Fruit fly (Drosophila melanogaster): ENCODE results near the gene js.

DNA sequence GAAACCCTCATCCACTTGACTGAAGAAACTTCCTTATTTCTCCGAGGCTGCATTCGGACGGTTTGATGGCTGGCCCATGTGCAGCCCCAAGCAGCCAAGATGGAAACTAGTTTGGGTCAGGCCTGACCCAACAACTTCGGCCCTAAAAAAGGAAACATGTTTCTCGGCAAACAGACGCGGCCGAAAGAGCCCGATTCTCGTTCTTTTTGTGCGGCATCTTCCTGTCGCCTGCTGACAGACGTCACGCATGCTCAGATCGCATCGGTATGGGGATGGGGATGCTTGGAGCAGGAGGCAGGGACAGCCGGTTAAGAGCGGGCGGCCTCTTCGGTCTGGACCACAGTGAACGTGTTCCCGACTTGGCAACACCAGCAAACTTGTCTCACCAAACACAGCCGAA is 51.4 kb downstream of the js start:
- no peak for TF ChIP-seq Hr51 (GFP tag; optimal IDR thresholded peaks at IDR 0.05)
- TF ChIP-seq CG17359 (tag; optimal IDR thresholded peaks at IDR 0.05) = no peak
- no peak for TF ChIP-seq phol (tag; optimal IDR thresholded peaks at IDR 0.05)
- TF ChIP-seq br (optimal IDR thresholded peaks at IDR 0.05) = no peak
- TF ChIP-seq Stat92E (GFP tag; optimal IDR thresholded peaks at IDR 0.05) = no peak
- TF ChIP-seq CG9817 (tag; optimal IDR thresholded peaks at IDR 0.05) = no peak
